Worm (Caenorhabditis elegans): ENCODE measurements around the gene twk-48.

The twk-48 gene

DNA sequence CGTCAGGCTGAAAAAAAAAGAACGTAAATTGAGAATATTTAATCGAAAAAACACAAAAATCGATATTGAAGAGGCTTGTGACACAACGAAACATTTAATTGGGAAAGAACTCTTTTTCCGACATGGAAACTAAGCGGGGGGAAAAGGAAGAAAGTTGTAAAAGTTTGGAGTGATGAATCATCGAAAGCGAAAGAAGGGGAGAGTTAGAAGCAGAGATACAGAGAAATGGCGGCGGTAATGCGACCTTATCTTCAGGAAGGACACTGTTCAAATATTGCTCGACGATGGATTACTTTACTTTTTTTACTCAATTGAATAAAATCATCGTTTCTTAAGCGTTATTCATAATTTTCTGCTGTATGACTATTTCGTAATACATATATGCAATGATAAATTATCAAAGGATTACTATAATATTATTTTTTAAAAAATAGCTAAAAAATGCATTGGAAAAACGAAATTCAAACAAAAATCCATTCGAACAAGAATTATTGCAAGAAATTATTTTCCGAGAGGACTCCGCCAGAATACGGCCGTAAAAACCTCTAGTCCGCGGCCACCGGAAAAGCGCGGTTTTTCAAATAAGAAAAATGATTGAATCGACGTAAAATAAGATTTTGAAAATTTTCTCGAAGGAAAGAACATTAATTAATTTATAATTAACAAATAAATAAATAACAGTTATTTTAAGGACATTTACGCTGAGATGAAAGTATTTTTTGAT lies 7.4 kb downstream of the twk-48 start, which contains the start of gene dhhc-4:
dhhc-4 (minus strand) TSS at position 13 of the 724 bp plus-strand sequence.
- TF ChIP-seq attf-4 (tag; optimal IDR thresholded peaks at IDR 0.05) (no peak), mdt-29 (GFP tag; IDR thresholded peaks at IDR 0.05) (no peak), unc-62 (GFP tag; optimal IDR thresholded peaks at IDR 0.05 in 1 of 2) (peak in 1 of 2 experiments; percentile 59), unc-62 (tag; optimal IDR thresholded peaks at IDR 0.05) (no peak), hif-1 (tag; optimal IDR thresholded peaks at IDR 0.05) (peak in 1 of 2 experiments; percentile 91), hlh-11 (tag; optimal IDR thresholded peaks at IDR 0.05) (no peak), nhr-6 (tag; optimal IDR thresholded peaks at IDR 0.05) (peak; percentile 71), zfp-3 (GFP tag; conservative IDR thresholded peaks at IDR 0.05) (0 out of 2 replicates have a peak, but pooled peaks have one; percentile 22), sdz-12 (GFP tag; optimal IDR thresholded peaks at IDR 0.05) (peak; percentile 54), zfp-2 (tag; optimal IDR thresholded peaks at IDR 0.05) (no peak), T20F7.1 (GFP tag; optimal IDR thresholded peaks at IDR 0.05) (peak; percentile 11), rbr-2 (tag; optimal IDR thresholded peaks at IDR 0.05) (peak; percentile 51), zag-1 (tag; optimal IDR thresholded peaks at IDR 0.05) (no peak), aha-1 (tag) (peak; percentile 13), dmd-9 (GFP tag; IDR thresholded peaks at IDR 0.05) (peak; percentile 79), lsy-2 (tag; optimal IDR thresholded peaks at IDR 0.05) (peak in 1 of 2 experiments; percentile 71), tag-97 (GFP tag; IDR thresholded peaks at IDR 0.05) (0 out of 2 replicates have a peak, but pooled peaks have one; percentile 58), nhr-102 (tag; optimal IDR thresholded peaks at IDR 0.05) (peak; percentile 57), pqm-1 (tag; optimal IDR thresholded peaks at IDR 0.05) (peak; percentile 5), mes-2 (tag; optimal IDR thresholded peaks at IDR 0.05; ENCODE audit: poor library complexity, severe bottlenecking) (peak; percentile 99), hlh-30 (tag; optimal IDR thresholded peaks at IDR 0.05; ENCODE audit: insufficient read depth) (peak; percentile 20), Y48G9A.11 (GFP tag; IDR thresholded peaks at IDR 0.05) (peak; percentile 54; the same call in 1 of the 2 replicates), daf-16 (GFP tag; optimal IDR thresholded peaks at IDR 0.05) (peak in 1 of 2 experiments; percentile 10), daf-16 (tag; optimal IDR thresholded peaks at IDR 0.05) (no peak), ceh-32 (tag; optimal IDR thresholded peaks at IDR 0.05; ENCODE audit: poor library complexity) (peak; percentile 19), unc-130 (GFP tag; optimal IDR thresholded peaks at IDR 0.05) (peak; percentile 89), F44E2.7 (GFP tag; IDR thresholded peaks at IDR 0.05) (no peak), F37D6.2 (tag; optimal IDR thresholded peaks at IDR 0.05) (peak; percentile 19), dpl-1 (GFP tag; optimal IDR thresholded peaks at IDR 0.05) (peak; percentile 94), daf-19 (GFP tag; conservative IDR thresholded peaks at IDR 0.05) (0 out of 2 replicates have a peak, but pooled peaks have one; percentile 14), mep-1 (tag; optimal IDR thresholded peaks at IDR 0.05) (peak; percentile 48), ZK546.5 (tag; optimal IDR thresholded peaks at IDR 0.05) (no peak), F10B5.3 (tag; optimal IDR thresholded peaks at IDR 0.05) (peak; percentile 5), ZK337.2 (GFP tag; IDR thresholded peaks at IDR 0.05) (peak; percentile 94), ces-1 (GFP tag; optimal IDR thresholded peaks at IDR 0.05) (no peak), duxl-1 (tag; optimal IDR thresholded peaks at IDR 0.05; ENCODE audit: poor library complexity) (peak; percentile 39), cey-2 (tag; optimal IDR thresholded peaks at IDR 0.05; ENCODE audit: borderline replicate concordance, insufficient read depth) (no peak)

DNA sequence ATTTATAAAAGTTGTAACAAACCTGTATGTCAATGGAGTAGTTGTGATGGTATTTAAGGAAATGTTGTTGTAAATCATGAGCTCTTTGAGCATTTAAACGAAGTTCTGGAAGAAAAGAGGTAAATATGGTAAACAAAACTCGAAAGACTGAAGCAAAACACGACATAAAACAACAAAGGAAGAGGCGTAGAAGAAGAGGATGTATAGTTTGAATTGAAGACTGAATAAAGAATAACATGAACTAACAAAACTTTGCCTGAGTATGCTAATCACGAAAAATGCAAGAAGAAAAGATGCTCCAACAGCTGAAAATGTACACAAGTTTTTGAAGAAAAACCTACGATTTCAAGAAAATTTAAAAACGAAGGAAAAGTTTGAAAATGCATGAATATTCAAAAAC lies 10.5 kb downstream of the twk-48 start, which contains the start of gene ZK757.1:
ZK757.1 (minus strand) TSS at position 101 of the 400 bp plus-strand sequence.
- TF ChIP-seq ces-1 (GFP tag; optimal IDR thresholded peaks at IDR 0.05) (no peak), hlh-11 (tag; optimal IDR thresholded peaks at IDR 0.05) (no peak), mdt-29 (GFP tag; IDR thresholded peaks at IDR 0.05) (no peak), jun-1 (tag; optimal IDR thresholded peaks at IDR 0.05) (no peak), T20F7.1 (GFP tag; optimal IDR thresholded peaks at IDR 0.05) (no peak), zfp-3 (GFP tag; conservative IDR thresholded peaks at IDR 0.05) (no peak), R02D3.7 (tag; optimal IDR thresholded peaks at IDR 0.05) (no peak), ZK337.2 (GFP tag; IDR thresholded peaks at IDR 0.05) (no peak)

Measured in whole organism, L4 larva.